Worm (Caenorhabditis elegans): ENCODE results near the gene M02D8.6.

M02D8.6 gene

DNA sequence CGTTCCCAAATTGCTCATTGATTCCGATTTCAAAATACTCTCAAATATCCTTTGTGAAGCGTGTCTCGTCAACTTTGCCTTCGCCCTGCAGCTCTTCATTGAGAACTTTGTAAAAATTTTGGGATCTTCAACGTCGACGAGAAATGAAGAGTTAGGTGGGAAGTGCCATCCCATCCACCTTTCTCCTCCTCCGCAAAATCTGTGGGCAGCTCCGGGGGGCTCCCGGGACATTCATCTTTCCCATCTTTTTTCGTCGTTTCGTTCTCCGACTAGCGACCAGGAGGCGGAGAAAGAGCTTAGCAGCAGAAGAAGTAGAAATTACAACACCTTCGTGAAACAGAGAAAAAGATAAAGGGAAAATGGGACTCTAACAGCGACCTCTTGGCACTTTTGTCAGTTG lies 31.2 kb upstream of the M02D8.6 start:
- no peak for TF ChIP-seq ZK337.2 (GFP tag; IDR thresholded peaks at IDR 0.05)
- TF ChIP-seq F10B5.3 (tag; optimal IDR thresholded peaks at IDR 0.05) = no peak
- TF ChIP-seq nhr-111 (GFP tag; optimal IDR thresholded peaks at IDR 0.05) = no peak
- TF ChIP-seq snpc-1.2 (GFP tag; IDR thresholded peaks at IDR 0.05) = no peak
- peak; percentile 4 for TF ChIP-seq nhr-11 (tag; optimal IDR thresholded peaks at IDR 0.05)
- no peak for TF ChIP-seq madf-5 (GFP tag; IDR thresholded peaks at IDR 0.05)
- TF ChIP-seq hlh-11 (tag; optimal IDR thresholded peaks at IDR 0.05) = peak; percentile 3
- TF ChIP-seq zip-2 (tag; optimal IDR thresholded peaks at IDR 0.05) = no peak
- no peak for TF ChIP-seq D1046.2 (GFP tag; IDR thresholded peaks at IDR 0.05)
- TF ChIP-seq skn-1 (tag; optimal IDR thresholded peaks at IDR 0.05) = no peak
- no peak for TF ChIP-seq mep-1 (tag; optimal IDR thresholded peaks at IDR 0.05)
- no peak for TF ChIP-seq Y105C5A.15 (GFP tag; IDR thresholded peaks at IDR 0.05)

DNA sequence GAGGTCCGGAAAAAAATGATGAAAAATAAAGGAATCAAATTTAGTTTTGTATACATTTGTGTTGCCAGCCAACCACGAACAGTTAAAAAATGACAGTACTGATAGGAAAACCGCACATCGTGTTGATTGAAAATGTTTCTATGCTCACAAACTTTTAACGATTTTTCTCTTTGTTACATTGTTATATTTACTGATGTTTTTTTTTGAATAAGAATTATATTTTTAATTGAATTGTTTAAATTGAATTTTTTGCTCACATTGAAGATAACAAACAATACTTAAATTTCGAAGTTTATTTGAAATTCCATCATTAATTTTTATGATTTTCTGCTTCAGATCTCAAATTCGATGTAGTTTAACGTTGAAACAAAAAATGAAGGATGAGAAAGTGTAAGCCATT lies 29.8 kb upstream of the M02D8.6 start, which contains the start of gene M02D8.5:
M02D8.5 (minus strand) TSS at position 101 of the 400 bp plus-strand sequence.
- TF ChIP-seq dmd-8 (GFP tag; IDR thresholded peaks at IDR 0.05) (no peak), nhr-111 (GFP tag; optimal IDR thresholded peaks at IDR 0.05) (no peak), aha-1 (tag) (no peak), aly-2 (tag; optimal IDR thresholded peaks at IDR 0.05) (no peak), daf-16 (GFP tag; optimal IDR thresholded peaks at IDR 0.05) (no peak), daf-16 (tag; optimal IDR thresholded peaks at IDR 0.05) (peak; percentile 11), Y105C5A.15 (GFP tag; IDR thresholded peaks at IDR 0.05) (no peak), ces-1 (GFP tag; optimal IDR thresholded peaks at IDR 0.05) (no peak)

DNA sequence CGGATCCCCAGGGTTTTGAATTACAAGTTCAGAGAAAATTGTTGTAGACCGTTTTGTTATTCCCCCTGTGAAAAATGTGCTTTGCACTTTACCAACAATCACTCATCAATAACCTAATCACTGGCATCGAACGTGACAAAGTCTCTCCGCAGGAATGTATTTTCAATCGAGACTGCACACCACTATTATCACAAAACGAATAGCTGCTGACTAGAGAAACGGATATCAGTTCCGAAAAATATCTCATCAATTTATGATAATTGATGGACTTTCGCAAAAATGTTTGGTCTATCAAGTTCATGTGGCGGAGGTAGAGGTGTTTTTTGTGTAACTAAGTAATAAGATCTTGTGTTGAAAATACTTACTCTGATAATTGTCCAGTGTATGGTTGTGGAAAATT lies 29.3 kb upstream of the M02D8.6 start:
- TF ChIP-seq ceh-32 (tag; optimal IDR thresholded peaks at IDR 0.05; ENCODE audit: poor library complexity) = no peak
- peak; percentile 40 for TF ChIP-seq hlh-30 (tag; optimal IDR thresholded peaks at IDR 0.05; ENCODE audit: insufficient read depth)
- no peak for TF ChIP-seq lir-3 (tag; optimal IDR thresholded peaks at IDR 0.05)
- TF ChIP-seq egl-27 (tag; optimal IDR thresholded peaks at IDR 0.05) = no peak
- TF ChIP-seq hlh-11 (tag; optimal IDR thresholded peaks at IDR 0.05) = peak; percentile 12
- peak in 1 of 2 experiments; percentile 10 for TF ChIP-seq hif-1 (tag; optimal IDR thresholded peaks at IDR 0.05)
- TF ChIP-seq lin-38 (GFP tag; IDR thresholded peaks at IDR 0.05) = no peak
- peak; percentile 34 for TF ChIP-seq nhr-28 (tag; optimal IDR thresholded peaks at IDR 0.05)
- no peak for TF ChIP-seq tag-97 (GFP tag; IDR thresholded peaks at IDR 0.05)
- TF ChIP-seq D1046.2 (GFP tag; IDR thresholded peaks at IDR 0.05) = no peak
- peak; percentile 31 for TF ChIP-seq dve-1 (tag; optimal IDR thresholded peaks at IDR 0.05; ENCODE audit: insufficient read depth)
- TF ChIP-seq zip-2 (tag; optimal IDR thresholded peaks at IDR 0.05) = no peak
- TF ChIP-seq nhr-10 (tag; optimal IDR thresholded peaks at IDR 0.05) = peak; percentile 42
- TF ChIP-seq mdl-1 (tag; optimal IDR thresholded peaks at IDR 0.05) = peak in 1 of 2 experiments; percentile 3
- TF ChIP-seq cey-2 (tag; optimal IDR thresholded peaks at IDR 0.05; ENCODE audit: borderline replicate concordance, insufficient read depth) = no peak
- no peak for TF ChIP-seq php-3 (GFP tag; IDR thresholded peaks at IDR 0.05)
- peak in 1 of 2 experiments; percentile 58 for TF ChIP-seq daf-16 (GFP tag; optimal IDR thresholded peaks at IDR 0.05)
- TF ChIP-seq daf-16 (tag; optimal IDR thresholded peaks at IDR 0.05) = peak; percentile 41

DNA sequence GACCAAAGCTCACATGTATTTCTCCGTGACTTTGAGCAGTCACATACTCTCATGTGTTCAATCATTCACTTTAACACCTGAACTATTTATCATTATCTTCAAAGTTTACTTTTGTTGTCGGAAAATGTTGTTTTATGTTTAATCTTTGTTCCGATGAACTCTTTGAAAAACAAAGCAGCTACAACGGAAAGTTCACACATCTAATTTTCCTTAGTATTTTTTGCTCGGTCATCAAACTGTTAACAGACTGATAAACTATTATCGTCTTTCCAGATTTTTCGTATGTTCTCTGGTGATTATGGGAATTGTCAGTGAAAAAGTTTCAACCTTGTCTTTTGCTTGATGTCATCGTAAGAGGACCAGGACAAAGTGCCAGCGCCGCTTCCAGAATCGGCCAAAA lies 24.3 kb upstream of the M02D8.6 start:
- TF ChIP-seq lin-38 (GFP tag; IDR thresholded peaks at IDR 0.05) (no peak), unc-62 (GFP tag; optimal IDR thresholded peaks at IDR 0.05 in 1 of 2) (no peak), unc-62 (tag; optimal IDR thresholded peaks at IDR 0.05) (no peak), F37D6.2 (tag; optimal IDR thresholded peaks at IDR 0.05) (no peak), ZK337.2 (GFP tag; IDR thresholded peaks at IDR 0.05) (no peak), R02D3.7 (tag; optimal IDR thresholded peaks at IDR 0.05) (no peak), arid-1 (GFP tag; conservative IDR thresholded peaks at IDR 0.05) (no peak), hmg-1.1 (GFP tag; IDR thresholded peaks at IDR 0.05) (no peak), lin-29 (GFP tag; IDR thresholded peaks at IDR 0.05) (no peak), daf-16 (GFP tag; optimal IDR thresholded peaks at IDR 0.05) (no peak), daf-16 (tag; optimal IDR thresholded peaks at IDR 0.05) (peak; percentile 96), lir-3 (tag; optimal IDR thresholded peaks at IDR 0.05) (no peak), hlh-11 (tag; optimal IDR thresholded peaks at IDR 0.05) (peak; percentile 38), dve-1 (tag; optimal IDR thresholded peaks at IDR 0.05; ENCODE audit: insufficient read depth) (peak; percentile 89), hlh-30 (tag; optimal IDR thresholded peaks at IDR 0.05; ENCODE audit: insufficient read depth) (peak; percentile 64), lsy-2 (tag; optimal IDR thresholded peaks at IDR 0.05) (no peak), nhr-11 (tag; optimal IDR thresholded peaks at IDR 0.05) (no peak), dpl-1 (GFP tag; optimal IDR thresholded peaks at IDR 0.05) (no peak), ceh-28 (tag; optimal IDR thresholded peaks at IDR 0.05) (no peak), zfp-3 (GFP tag; conservative IDR thresholded peaks at IDR 0.05) (no peak), nhr-48 (tag; optimal IDR thresholded peaks at IDR 0.05) (peak; percentile 18), nhr-41 (GFP tag; IDR thresholded peaks at IDR 0.05) (no peak), attf-4 (tag; optimal IDR thresholded peaks at IDR 0.05) (no peak), jun-1 (tag; optimal IDR thresholded peaks at IDR 0.05) (no peak)

Data from whole organism, L4 larva.